Worm (Caenorhabditis elegans): Measurements from ENCODE around the gene srx-129.

- no peak for TF ChIP-seq ama-1 (optimal IDR thresholded peaks at IDR 0.05)
- no peak for TF ChIP-seq ztf-11 (tag; optimal IDR thresholded peaks at IDR 0.05)
- TF ChIP-seq R02D3.7 (tag; optimal IDR thresholded peaks at IDR 0.05) = no peak
- TF ChIP-seq peb-1 (tag; optimal IDR thresholded peaks at IDR 0.05) = no peak
- no peak for TF ChIP-seq lin-11 (tag; optimal IDR thresholded peaks at IDR 0.05)
- no peak for TF ChIP-seq egl-27 (tag; optimal IDR thresholded peaks at IDR 0.05)
- TF ChIP-seq nhr-23 (tag; optimal IDR thresholded peaks at IDR 0.05) = no peak
- TF ChIP-seq dmd-4 (tag; optimal IDR thresholded peaks at IDR 0.05) = no peak
- no peak for TF ChIP-seq nhr-12 (tag; optimal IDR thresholded peaks at IDR 0.05)
- no peak for TF ChIP-seq nhr-237 (tag; optimal IDR thresholded peaks at IDR 0.05)
- no peak for TF ChIP-seq unc-62 (GFP tag; optimal IDR thresholded peaks at IDR 0.05)
These were observed 45.2 kb downstream of the srx-129 start, which contains the start of gene lbp-7 for ce11 chrV:13879241-13879640.
